Worm (Caenorhabditis elegans) whole organism, L4/young adult: Measurements from ENCODE around the gene F38B6.2.

Experiments used
- W03F9.2 ChIP-seq: fragments of 150-350 bp; optimal IDR thresholded peaks from 2 replicates; lab custom pipeline; 2014; ENCODE audit warnings: missing biosample characterization, missing genetic modification characterization
- dao-5 ChIP-seq: sonication (generic microtip); optimal IDR thresholded peaks from 2 replicates; lab custom pipeline; 2016; ENCODE audit warnings: missing genotype, missing genetic modification characterization, moderate library complexity, missing compliant biosample characterization
- him-1 ChIP-seq: sonication (generic microtip); optimal IDR thresholded peaks from 2 replicates; lab custom pipeline; 2016; ENCODE audit warnings: missing genotype, missing genetic modification reagents, missing genetic modification characterization, missing compliant biosample characterization

ce11 chrX:6654139-6654538, 44.2 kb upstream of the F38B6.2 start:
- no peak for TF ChIP-seq dao-5
- TF ChIP-seq W03F9.2 (tag; lab: Kevin White, UChicago): no peak
- TF ChIP-seq him-1: no peak
